Fruit fly (Drosophila melanogaster) whole organism, pupa: ENCODE results near the gene CG8675.

ENCODE experiments used
- CG10348 ChIP-seq: fragments of 200-800 bp; sonication (Bioruptor generic); IDR thresholded peaks from 2 replicates; pipeline ENCODE4 v1.3.6; 2022; ENCODE audit warnings: missing biosample characterization, missing genetic modification characterization
- CG12605 ChIP-seq: fragments of 200-800 bp; sonication (Bioruptor generic); IDR thresholded peaks from 2 replicates; pipeline ENCODE4 v1.3.6; 2022; ENCODE audit warnings: missing biosample characterization, missing genetic modification characterization
- CG13204 ChIP-seq: fragments of 200-800 bp; sonication (Bioruptor generic); optimal IDR thresholded peaks from 2 replicates; lab custom pipeline; 2018; ENCODE audit warnings: missing biosample characterization, mild to moderate bottlenecking, missing genetic modification characterization, moderate library complexity
- CG14655 ChIP-seq: fragments of 200-800 bp; sonication (Bioruptor generic); optimal IDR thresholded peaks from 3 replicates; lab custom pipeline; 2017; ENCODE audit warnings: mild to moderate bottlenecking, missing biosample characterization, missing genetic modification reagents, missing genetic modification characterization
- CG15710 ChIP-seq: fragments of 200-800 bp; sonication (Bioruptor generic); optimal IDR thresholded peaks from 2 replicates; lab custom pipeline; 2018; ENCODE audit warnings: missing biosample characterization, mild to moderate bottlenecking, missing genetic modification characterization, moderate library complexity
- CG17806 ChIP-seq: fragments of 200-800 bp; sonication (Bioruptor generic); optimal IDR thresholded peaks from 2 replicates; lab custom pipeline; 2018; ENCODE audit warnings: missing biosample characterization, mild to moderate bottlenecking, missing genetic modification characterization, moderate library complexity
- CG32121 ChIP-seq: fragments of 200-800 bp; sonication (Bioruptor generic); IDR thresholded peaks from 2 replicates; pipeline ENCODE4 v1.3.6; 2022; ENCODE audit warnings: missing biosample characterization, missing genetic modification characterization
- CG34367 ChIP-seq: fragments of 200-800 bp; sonication (Bioruptor generic); optimal IDR thresholded peaks from 2 replicates; lab custom pipeline; 2018; ENCODE audit warnings: missing biosample characterization, mild to moderate bottlenecking, missing genetic modification characterization
- CG4496 ChIP-seq: fragments of 200-800 bp; sonication (Bioruptor generic); IDR thresholded peaks from 3 replicates; pipeline ENCODE4 v1.3.6; 2022; ENCODE audit warnings: missing biosample characterization, missing genetic modification characterization
- CG8159 ChIP-seq: fragments of 200-800 bp; sonication (Bioruptor generic); optimal IDR thresholded peaks from 3 replicates; lab custom pipeline; 2018; ENCODE audit warnings: missing biosample characterization, mild to moderate bottlenecking, missing genetic modification characterization, moderate library complexity
- CG8301 ChIP-seq: fragments of 200-800 bp; sonication (Bioruptor generic); optimal IDR thresholded peaks from 2 replicates; lab custom pipeline; 2018; ENCODE audit warnings: missing biosample characterization, mild to moderate bottlenecking, missing genetic modification characterization
- CG9948 ChIP-seq: fragments of 200-800 bp; sonication (Bioruptor generic); optimal IDR thresholded peaks from 2 replicates; lab custom pipeline; 2018; ENCODE audit warnings: missing biosample characterization, mild to moderate bottlenecking, missing genetic modification characterization, moderate library complexity
- D1 ChIP-seq: fragments of 200-800 bp; sonication (Bioruptor generic); optimal IDR thresholded peaks from 2 replicates; lab custom pipeline; 2018; ENCODE audit warnings: missing biosample characterization, mild to moderate bottlenecking, missing genetic modification characterization, moderate library complexity
- EcR ChIP-seq: fragments of 200-800 bp; sonication (Bioruptor generic); optimal IDR thresholded peaks from 3 replicates; lab custom pipeline; 2019; ENCODE audit warnings: missing biosample characterization, missing genetic modification characterization, mild to moderate bottlenecking, moderate library complexity, missing genetic modification reagents
- Ets98B ChIP-seq: fragments of 200-800 bp; sonication (Bioruptor generic); IDR thresholded peaks from 2 replicates; pipeline ENCODE4 v1.3.6; 2022; ENCODE audit warnings: missing biosample characterization, missing genetic modification characterization
- Pif1A ChIP-seq: fragments of 200-800 bp; sonication (Bioruptor generic); optimal IDR thresholded peaks from 3 replicates; lab custom pipeline; 2016; ENCODE audit warnings: missing biosample characterization, missing genetic modification characterization
- Pif1B ChIP-seq: fragments of 200-800 bp; sonication (Bioruptor generic); optimal IDR thresholded peaks from 3 replicates; lab custom pipeline; 2016; ENCODE audit warnings: missing biosample characterization, missing genetic modification characterization
- Snoo ChIP-seq: fragments of 200-800 bp; sonication (Bioruptor generic); optimal IDR thresholded peaks from 3 replicates; lab custom pipeline; 2017; ENCODE audit warnings: missing biosample characterization, mild to moderate bottlenecking, missing genetic modification characterization, inconsistent platforms
- fd96Ca ChIP-seq: fragments of 200-800 bp; sonication (Bioruptor generic); IDR thresholded peaks from 3 replicates; pipeline ENCODE4 v1.3.6; 2022; ENCODE audit warnings: missing biosample characterization, missing genetic modification characterization
- gl ChIP-seq: fragments of 200-800 bp; sonication (Bioruptor generic); optimal IDR thresholded peaks from 2 replicates; lab custom pipeline; 2018; ENCODE audit warnings: missing biosample characterization, mild to moderate bottlenecking, missing genetic modification characterization
- rn ChIP-seq: fragments of 200-800 bp; sonication (Bioruptor generic); IDR thresholded peaks from 2 replicates; pipeline ENCODE4 v1.3.6; 2022; ENCODE audit warnings: missing biosample characterization, missing genetic modification characterization

Gene CG8675

DNA sequence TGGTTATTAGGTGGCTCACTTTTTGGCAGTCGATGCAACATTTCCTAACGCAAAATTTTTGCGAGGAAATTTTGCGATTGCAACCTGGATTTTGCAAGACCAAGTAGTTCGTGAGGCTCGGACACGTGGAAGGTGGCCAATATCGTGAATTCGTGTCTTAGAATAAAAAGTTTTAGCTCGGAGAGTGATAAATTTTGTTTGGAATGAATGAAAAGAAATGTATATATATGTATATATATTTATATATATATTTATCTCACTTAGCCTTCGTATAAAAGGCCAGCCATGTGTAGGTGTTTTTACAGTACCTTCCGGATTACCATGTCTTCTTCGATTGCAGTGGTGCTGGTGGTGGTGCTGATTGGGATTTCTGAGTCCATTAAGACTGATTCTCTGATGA, 37.3 kb downstream of the CG8675 start, which contains the start of gene CG18258:
Gene CG18258, plus strand, starts transcription at position 301 of the 400 bp plus-strand sequence.
- TF ChIP-seq gl (tag; lab: Kevin White, UChicago), result no peak
- TF ChIP-seq CG15710, result no peak
- no peak for TF ChIP-seq CG8301 (tag; lab: Kevin White, UChicago)
- TF ChIP-seq Snoo (tag; lab: Kevin White, UChicago), result no peak
- TF ChIP-seq Pif1B (GFP tag; lab: Kevin White, UChicago), result no peak
- no peak for TF ChIP-seq Ets98B (GFP tag; lab: Robert Waterston, UW)
- TF ChIP-seq D1 (tag; lab: Kevin White, UChicago), result no peak
- no peak for TF ChIP-seq CG9948 (tag; lab: Kevin White, UChicago)
- TF ChIP-seq CG8159 (tag; lab: Kevin White, UChicago), result no peak
- no peak for TF ChIP-seq CG14655 (GFP tag; lab: Kevin White, UChicago)
- TF ChIP-seq CG34367 (tag; lab: Kevin White, UChicago), result no peak
- TF ChIP-seq CG12605, result no peak
- no peak for TF ChIP-seq rn (GFP tag; lab: Robert Waterston, UW)
- no peak for TF ChIP-seq CG10348 (GFP tag; lab: Robert Waterston, UW)
- TF ChIP-seq CG32121, result no peak
- no peak for TF ChIP-seq EcR (GFP tag; lab: Kevin White, UChicago)
- TF ChIP-seq CG4496, result no peak
- TF ChIP-seq CG17806 (tag; lab: Kevin White, UChicago), result no peak
- TF ChIP-seq CG13204 (GFP tag; lab: Kevin White, UChicago), result no peak

DNA sequence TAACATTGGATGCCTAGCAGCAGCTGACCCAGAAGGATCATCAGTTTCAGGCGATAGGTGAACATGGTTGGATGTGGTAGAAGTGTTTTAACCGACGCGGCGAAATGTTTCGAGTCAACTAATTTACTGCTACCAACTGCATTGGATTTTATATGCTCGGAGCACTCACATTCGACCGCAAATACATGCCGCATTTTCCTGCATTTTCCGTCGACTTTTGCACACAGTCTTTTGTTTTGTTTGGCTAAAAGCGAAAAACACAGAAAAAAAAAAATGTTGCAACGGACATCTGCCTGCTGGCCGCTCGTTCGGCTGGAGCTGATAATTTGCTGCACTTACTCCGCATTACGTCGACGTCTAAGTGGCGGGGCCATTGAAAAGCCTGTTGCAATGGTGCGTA, 39.4 kb downstream of the CG8675 start, which contains the start of gene CG12995:
Gene CG12995, minus strand, starts transcription at position 101 of the 400 bp plus-strand sequence.
- TF ChIP-seq Ets98B (GFP tag; lab: Robert Waterston, UW), result no peak
- TF ChIP-seq CG13204 (GFP tag; lab: Kevin White, UChicago), result no peak
- TF ChIP-seq rn (GFP tag; lab: Robert Waterston, UW), result no peak
- TF ChIP-seq D1 (tag; lab: Kevin White, UChicago), result no peak
- TF ChIP-seq CG34367 (tag; lab: Kevin White, UChicago), result no peak
- no peak for TF ChIP-seq CG10348 (GFP tag; lab: Robert Waterston, UW)
- no peak for TF ChIP-seq CG32121

DNA sequence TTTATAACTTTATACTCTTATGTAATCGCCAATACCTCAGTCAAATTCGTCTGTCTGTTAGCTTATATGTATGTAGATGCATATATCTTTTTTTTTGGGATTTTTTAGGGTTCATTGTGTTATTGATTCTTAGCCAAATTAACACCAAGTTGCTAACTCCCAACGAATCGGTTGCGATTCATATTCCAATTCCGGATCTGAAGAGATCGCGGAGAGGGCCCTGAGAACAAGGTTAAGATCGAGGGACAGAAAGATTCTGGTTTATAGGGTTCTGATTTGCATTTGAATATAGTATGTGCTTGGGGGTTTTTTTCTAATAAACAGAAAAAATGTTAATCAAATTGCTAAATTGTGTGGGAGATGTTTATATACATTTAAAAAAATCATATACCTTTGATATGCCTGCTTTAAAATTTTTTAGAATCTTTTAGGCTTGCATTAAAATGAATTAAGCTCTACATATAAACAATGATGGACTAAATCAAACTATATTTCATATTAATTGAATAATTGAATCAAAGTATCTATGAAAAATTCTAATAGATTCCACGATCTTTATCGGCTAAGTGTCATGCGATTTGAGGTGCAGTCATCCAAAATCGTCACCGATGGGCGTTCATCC, 41.3 kb downstream of the CG8675 start, which contains the start of gene CG32563:
Gene CG32563, plus strand, starts transcription at position 572 of the 622 bp plus-strand sequence.
- TF ChIP-seq CG8301 (tag; lab: Kevin White, UChicago), result no peak
- TF ChIP-seq CG12605, result no peak
- no peak for TF ChIP-seq CG13204 (GFP tag; lab: Kevin White, UChicago)
- TF ChIP-seq EcR (GFP tag; lab: Kevin White, UChicago), result no peak
- TF ChIP-seq Pif1A (GFP tag; lab: Kevin White, UChicago), result no peak
- TF ChIP-seq Snoo (tag; lab: Kevin White, UChicago), result no peak
- no peak for TF ChIP-seq CG15710
- TF ChIP-seq CG32121, result no peak
- no peak for TF ChIP-seq CG10348 (GFP tag; lab: Robert Waterston, UW)
- no peak for TF ChIP-seq fd96Ca
- TF ChIP-seq CG8159 (tag; lab: Kevin White, UChicago), result no peak
- no peak for TF ChIP-seq rn (GFP tag; lab: Robert Waterston, UW)
- no peak for TF ChIP-seq D1 (tag; lab: Kevin White, UChicago)
- TF ChIP-seq Ets98B (GFP tag; lab: Robert Waterston, UW), result no peak
- TF ChIP-seq CG4496, result no peak
- TF ChIP-seq CG17806 (tag; lab: Kevin White, UChicago), result no peak
- TF ChIP-seq, all 21 proteins: peak for 0

DNA sequence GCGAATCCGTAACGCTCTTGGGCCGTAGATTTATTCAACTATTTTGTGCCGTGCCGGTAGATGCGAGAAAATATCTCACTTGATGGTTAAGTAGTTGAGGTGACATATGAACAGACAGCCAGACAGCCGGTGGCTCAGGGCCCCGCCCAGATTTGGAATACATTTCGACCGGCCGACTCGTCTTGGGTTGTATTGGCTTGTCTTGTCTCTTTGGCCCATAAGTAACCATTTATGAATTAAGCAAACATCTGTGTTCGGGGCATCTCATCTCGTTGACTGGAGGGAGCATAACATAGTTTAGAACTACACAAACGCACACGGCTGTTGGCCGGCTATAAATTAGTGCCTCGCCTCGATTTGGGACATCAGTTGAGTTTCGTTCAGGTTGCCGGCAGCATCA, 43.3 kb downstream of the CG8675 start, which contains the start of gene CG32564:
Gene CG32564, plus strand, starts transcription at position 362 of the 400 bp plus-strand sequence.
- no peak for TF ChIP-seq CG34367 (tag; lab: Kevin White, UChicago)
- TF ChIP-seq CG8301 (tag; lab: Kevin White, UChicago), result no peak
- TF ChIP-seq gl (tag; lab: Kevin White, UChicago), result no peak
- TF ChIP-seq EcR (GFP tag; lab: Kevin White, UChicago), result no peak
- no peak for TF ChIP-seq CG17806 (tag; lab: Kevin White, UChicago)
- no peak for TF ChIP-seq CG4496
- no peak for TF ChIP-seq CG10348 (GFP tag; lab: Robert Waterston, UW)
- no peak for TF ChIP-seq Snoo (tag; lab: Kevin White, UChicago)
- no peak for TF ChIP-seq Ets98B (GFP tag; lab: Robert Waterston, UW)
- TF ChIP-seq CG12605, result no peak
- TF ChIP-seq Pif1B (GFP tag; lab: Kevin White, UChicago), result no peak
- TF ChIP-seq Pif1A (GFP tag; lab: Kevin White, UChicago), result no peak

DNA sequence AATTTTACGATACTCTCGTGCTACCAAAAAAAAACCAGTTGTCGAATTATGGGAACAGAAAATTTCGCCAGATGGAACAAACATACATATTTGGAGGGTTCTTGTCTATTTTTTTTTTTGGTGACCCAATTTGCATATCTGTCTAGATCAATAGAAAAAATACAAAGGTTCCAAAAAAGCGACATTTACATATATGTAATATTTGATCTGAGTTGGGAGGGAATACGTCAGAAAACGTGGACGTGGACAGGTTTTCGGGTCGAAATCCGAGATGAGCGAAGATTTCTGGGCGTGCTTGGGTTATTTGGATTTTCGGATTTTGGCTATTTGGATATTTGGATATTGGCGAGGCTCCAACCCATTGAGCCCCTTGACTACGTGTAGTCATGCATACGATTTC, 44.3 kb downstream of the CG8675 start:
- TF ChIP-seq CG4496 (no peak), rn (GFP tag; lab: Robert Waterston, UW) (no peak)

DNA sequence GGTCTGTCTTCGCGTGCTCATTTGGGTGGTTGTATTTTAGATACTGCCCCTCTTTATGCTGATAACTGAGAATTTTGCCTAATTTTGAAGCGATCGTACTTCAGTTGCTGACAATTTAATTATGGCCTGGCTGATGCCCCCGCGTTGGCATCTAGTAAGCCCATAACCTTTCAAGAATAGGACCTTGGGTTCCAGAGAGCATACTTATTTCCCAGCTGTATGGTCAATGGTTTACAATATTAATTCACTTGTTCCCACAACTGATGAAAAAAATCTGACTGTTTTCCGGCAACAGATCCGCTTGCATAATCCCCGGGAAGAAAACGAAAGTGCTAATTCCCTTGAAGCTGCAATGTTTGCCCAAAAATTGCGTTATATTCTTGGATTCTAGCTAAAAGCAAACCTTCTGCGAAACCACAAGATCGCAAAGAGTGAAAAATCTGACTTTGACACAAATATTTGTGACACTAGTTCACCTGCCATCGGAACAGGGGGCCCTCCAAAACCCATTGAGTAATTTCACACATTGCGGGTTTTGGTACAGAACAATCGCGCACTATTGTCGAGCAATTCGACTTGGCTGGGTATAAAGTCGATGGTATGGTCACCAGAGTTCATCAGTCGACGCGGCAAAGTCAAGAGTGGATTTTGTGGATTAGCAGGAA, 46.7 kb downstream of the CG8675 start, which contains the start of the genes TTLL1A and CG5070:
Gene TTLL1A, minus strand, starts transcription at position 101 of the 665 bp plus-strand sequence.
Gene CG5070, plus strand, starts transcription at position 615 of the 665 bp plus-strand sequence.
- TF ChIP-seq Pif1B (GFP tag; lab: Kevin White, UChicago) (no peak), CG17806 (tag; lab: Kevin White, UChicago) (no peak), CG15710 (no peak), CG8159 (tag; lab: Kevin White, UChicago) (no peak), CG34367 (tag; lab: Kevin White, UChicago) (no peak), Pif1A (GFP tag; lab: Kevin White, UChicago) (no peak), fd96Ca (no peak), CG32121 (no peak), CG4496 (no peak), Snoo (tag; lab: Kevin White, UChicago) (no peak), CG10348 (GFP tag; lab: Robert Waterston, UW) (no peak), Ets98B (GFP tag; lab: Robert Waterston, UW) (no peak), CG13204 (GFP tag; lab: Kevin White, UChicago) (no peak), rn (GFP tag; lab: Robert Waterston, UW) (no peak), CG9948 (tag; lab: Kevin White, UChicago) (no peak), CG14655 (GFP tag; lab: Kevin White, UChicago) (no peak), CG12605 (no peak), gl (tag; lab: Kevin White, UChicago) (no peak), CG8301 (tag; lab: Kevin White, UChicago) (no peak)
- TF ChIP-seq, all 21 proteins: peak for 0
